Fruit fly (Drosophila melanogaster): Measurements from ENCODE around the gene Sgs8.

Gene Sgs8

dm6 chr3L:11487327-11487973, 21.7 kb downstream of the Sgs8 start, which contains the start of gene chrb (continued):
- TF ChIP-seq bcd (GFP tag; optimal IDR thresholded peaks at IDR 0.05) (peak; percentile 3), CG16815 (GFP tag; optimal IDR thresholded peaks at IDR 0.05) (no peak), B-H1 (GFP tag; IDR thresholded peaks at IDR 0.05) (no peak), Dref (GFP tag; IDR thresholded peaks at IDR 0.05) (no peak), CG9932 (GFP tag; IDR thresholded peaks at IDR 0.05) (no peak), sna (GFP tag; IDR thresholded peaks at IDR 0.05; ENCODE audit: partially characterized antibody) (peak; percentile 70; the same call in 1 of the 2 replicates), btn (GFP tag; optimal IDR thresholded peaks at IDR 0.05) (peak; percentile 77), ERR (GFP tag; optimal IDR thresholded peaks at IDR 0.05) (no peak), CG6272 (GFP tag; IDR thresholded peaks at IDR 0.05) (no peak), pnt (GFP tag; optimal IDR thresholded peaks at IDR 0.05) (peak; percentile 21), CG33557 (GFP tag; optimal IDR thresholded peaks at IDR 0.05) (peak; percentile 54), Dek (tag; optimal IDR thresholded peaks at IDR 0.05) (peak; percentile 22), CG15514 (GFP tag; optimal IDR thresholded peaks at IDR 0.05) (peak; percentile 53), CG13894 (tag; optimal IDR thresholded peaks at IDR 0.05) (peak; percentile 65), CG16863 (GFP tag; optimal IDR thresholded peaks at IDR 0.05) (peak; percentile 63), CG4424 (GFP tag; optimal IDR thresholded peaks at IDR 0.05) (peak; percentile 29), CG9797 (GFP tag; optimal IDR thresholded peaks at IDR 0.05) (peak; percentile 16), odd (GFP tag; optimal IDR thresholded peaks at IDR 0.05) (peak; percentile 61), Lpt (GFP tag; optimal IDR thresholded peaks at IDR 0.05) (no peak), mam (GFP tag; optimal IDR thresholded peaks at IDR 0.05) (no peak), CG8388 (GFP tag; optimal IDR thresholded peaks at IDR 0.05) (peak; percentile 27), CG3726 (GFP tag; IDR thresholded peaks at IDR 0.05) (0 out of 3 replicates have a peak, but pooled peaks have one; percentile 30), rib (GFP tag; IDR thresholded peaks at IDR 0.05) (no peak; the same call in 1 of the 2 replicates), Vsx1 (GFP tag; optimal IDR thresholded peaks at IDR 0.05) (peak; percentile 47), Ravus (GFP tag; IDR thresholded peaks at IDR 0.05) (no peak), CG14441 (GFP tag; IDR thresholded peaks at IDR 0.05) (no peak), Stat92E (GFP tag; optimal IDR thresholded peaks at IDR 0.05) (peak in 1 of 3 experiments; percentile 74), HLH3B (GFP tag; IDR thresholded peaks at IDR 0.05) (peak; percentile 39; the same call in 1 of the 2 replicates), grn (GFP tag; optimal IDR thresholded peaks at IDR 0.05) (no peak), HmgZ (tag; optimal IDR thresholded peaks at IDR 0.05) (peak; percentile 46), Asciz (GFP tag; optimal IDR thresholded peaks at IDR 0.05) (peak; percentile 26), CG5953 (GFP tag; IDR thresholded peaks at IDR 0.05) (0 out of 2 replicates have a peak, but pooled peaks have one; percentile 23), prd (optimal IDR thresholded peaks at IDR 0.05) (no peak), prd (GFP tag; IDR thresholded peaks at IDR 0.05) (no peak), CG7839 (tag; optimal IDR thresholded peaks at IDR 0.05) (peak; percentile 34), CG14710 (tag; optimal IDR thresholded peaks at IDR 0.05) (peak; percentile 40), ken (GFP tag; IDR thresholded peaks at IDR 0.05) (peak; percentile 71; the same call in 2 of the 3 replicates), CG2875 (GFP tag; optimal IDR thresholded peaks at IDR 0.05) (peak; percentile 62), Rx (GFP tag; IDR thresholded peaks at IDR 0.05) (no peak), CG18476 (GFP tag; optimal IDR thresholded peaks at IDR 0.05) (no peak), CG6654 (GFP tag; optimal IDR thresholded peaks at IDR 0.05) (no peak), CG10431 (GFP tag; optimal IDR thresholded peaks at IDR 0.05) (no peak), nerfin-2 (GFP tag; IDR thresholded peaks at IDR 0.05; ENCODE audit: partially characterized antibody) (peak; percentile 51; the same call in 1 of the 2 replicates), Deaf1 (tag; optimal IDR thresholded peaks at IDR 0.05) (peak; percentile 58), lmd (GFP tag; IDR thresholded peaks at IDR 0.05) (peak; percentile 18; the same call in 1 of the 2 replicates), CkIIα-i1 (GFP tag; IDR thresholded peaks at IDR 0.05) (no peak), Fer2 (tag; optimal IDR thresholded peaks at IDR 0.05) (no peak), CG6175 (GFP tag; IDR thresholded peaks at IDR 0.05) (0 out of 3 replicates have a peak, but pooled peaks have one; percentile 13), CG3163 (GFP tag; optimal IDR thresholded peaks at IDR 0.05) (peak; percentile 99)
